Fruit fly (Drosophila melanogaster): ENCODE results near the gene mamo.
A peak's percentile ranks its signal among the peaks of the same experiment; 100 is the strongest.

The mamo gene

DNA sequence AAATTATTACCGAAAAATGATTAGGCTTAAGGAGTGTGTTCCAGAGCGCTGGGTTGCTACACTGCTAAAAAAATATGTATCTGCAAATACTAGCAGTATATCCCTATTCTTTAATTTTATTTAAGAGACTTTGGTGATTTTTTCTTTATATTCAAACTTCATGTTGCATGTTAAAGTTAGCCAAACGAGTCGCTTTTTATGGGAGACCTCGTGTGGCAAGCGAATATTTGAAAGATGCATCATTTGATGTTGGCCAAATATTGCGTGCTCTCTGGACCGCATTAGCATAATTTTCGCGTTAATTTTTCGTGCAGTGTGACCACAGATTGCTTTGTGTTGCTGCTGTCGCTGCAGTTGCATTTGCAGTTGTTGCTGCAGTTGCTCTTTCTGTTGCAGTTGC lies 83.2 kb downstream of the mamo start:
- TF ChIP-seq Sox100B (GFP tag; optimal IDR thresholded peaks at IDR 0.05) (no peak), seq (GFP tag; IDR thresholded peaks at IDR 0.05) (no peak), ssp (GFP tag; IDR thresholded peaks at IDR 0.05) (no peak), D (optimal IDR thresholded peaks at IDR 0.05) (no peak), D (GFP tag; optimal IDR thresholded peaks at IDR 0.05) (no peak), esg (GFP tag; conservative IDR thresholded peaks at IDR 0.05) (no peak)

- TF ChIP-seq CG11504 (tag; optimal IDR thresholded peaks at IDR 0.05) (peak; percentile 86), CG18476 (GFP tag; optimal IDR thresholded peaks at IDR 0.05) (no peak), Drgx (GFP tag; IDR thresholded peaks at IDR 0.05) (peak; percentile 17; the same call in 1 of the 2 replicates)
Observed at dm6 chrX:13906009-13906769, 84.1 kb downstream of the mamo start.

- no peak for TF ChIP-seq CG17612 (GFP tag; IDR thresholded peaks at IDR 0.05)
- peak; percentile 55 for TF ChIP-seq stwl (tag; optimal IDR thresholded peaks at IDR 0.05)
- peak; percentile 38; the same call in 1 of the 2 replicates for TF ChIP-seq Drgx (GFP tag; IDR thresholded peaks at IDR 0.05)
- TF ChIP-seq CG4404 (GFP tag; IDR thresholded peaks at IDR 0.05): no peak
- no peak for TF ChIP-seq CG10979 (tag; optimal IDR thresholded peaks at IDR 0.05)
- no peak for TF ChIP-seq seq (GFP tag; IDR thresholded peaks at IDR 0.05)
- peak; percentile 7 for TF ChIP-seq Sox102F (GFP tag; optimal IDR thresholded peaks at IDR 0.05)
- no peak for TF ChIP-seq CG1233 (GFP tag; optimal IDR thresholded peaks at IDR 0.05)
Observed at dm6 chrX:13894518-13894917, 95.8 kb downstream of the mamo start.

DNA sequence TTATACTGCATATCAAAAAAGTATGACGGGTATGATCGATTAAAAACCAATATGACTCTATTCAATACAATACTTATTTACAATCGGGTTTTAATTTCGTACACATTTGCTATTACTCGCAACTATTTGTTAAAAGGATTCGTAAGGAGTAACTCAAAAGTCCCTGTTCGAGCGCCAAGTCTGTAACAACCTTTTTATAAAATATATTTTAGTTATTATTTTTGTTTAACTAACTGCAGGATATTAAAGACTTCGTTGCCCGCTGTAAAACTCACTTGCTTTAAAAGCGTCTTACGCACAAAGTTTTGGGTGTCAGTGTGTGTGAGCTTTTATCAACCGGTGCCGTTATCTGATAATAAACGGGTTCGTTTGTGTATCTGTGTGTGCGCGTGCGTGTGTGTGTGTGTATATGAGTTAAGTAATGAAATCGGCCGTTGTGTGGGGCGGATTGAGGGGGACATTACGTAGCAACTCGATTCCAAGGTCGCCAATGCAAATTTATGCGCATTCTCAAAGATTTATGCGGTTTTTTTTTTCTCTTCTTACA lies 99.4 kb downstream of the mamo start:
- no peak for TF ChIP-seq Dfd (GFP tag; optimal IDR thresholded peaks at IDR 0.05)
- TF ChIP-seq B-H1 (GFP tag; IDR thresholded peaks at IDR 0.05): peak; percentile 88
- peak; percentile 95 for TF ChIP-seq Ets65A (GFP tag)
- TF ChIP-seq CG15514 (GFP tag; optimal IDR thresholded peaks at IDR 0.05): peak; percentile 83
- TF ChIP-seq emc (GFP tag; optimal IDR thresholded peaks at IDR 0.05): peak; percentile 54
- peak; percentile 79 for TF ChIP-seq CG7987 (GFP tag; optimal IDR thresholded peaks at IDR 0.05)
- TF ChIP-seq pb (GFP tag; optimal IDR thresholded peaks at IDR 0.05): peak; percentile 32
- no peak for TF ChIP-seq pfk (GFP tag; optimal IDR thresholded peaks at IDR 0.05)
- no peak for TF ChIP-seq hth (optimal IDR thresholded peaks at IDR 0.05)
- TF ChIP-seq CG9876 (GFP tag; optimal IDR thresholded peaks at IDR 0.05): peak; percentile 51
- TF ChIP-seq stc (GFP tag; IDR thresholded peaks at IDR 0.05): peak; percentile 83
- no peak for TF ChIP-seq CG6683 (GFP tag; optimal IDR thresholded peaks at IDR 0.05)
- no peak for TF ChIP-seq Sin3A (optimal IDR thresholded peaks at IDR 0.05)
- TF ChIP-seq slbo (GFP tag; IDR thresholded peaks at IDR 0.05): peak; percentile 94
- TF ChIP-seq crol (GFP tag; IDR thresholded peaks at IDR 0.05): peak; percentile 53
- TF ChIP-seq CoRest (tag; optimal IDR thresholded peaks at IDR 0.05): peak; percentile 96
- no peak for TF ChIP-seq hkb (optimal IDR thresholded peaks at IDR 0.05)
- TF ChIP-seq hkb (GFP tag; IDR thresholded peaks at IDR 0.05): peak; percentile 84
- peak; percentile 83 for TF ChIP-seq wor (GFP tag; IDR thresholded peaks at IDR 0.05)
- TF ChIP-seq mam (GFP tag; optimal IDR thresholded peaks at IDR 0.05): peak; percentile 87
- peak; percentile 77 for TF ChIP-seq Camta (GFP tag; optimal IDR thresholded peaks at IDR 0.05)
- TF ChIP-seq CG6813 (GFP tag; optimal IDR thresholded peaks at IDR 0.05): peak; percentile 74
- TF ChIP-seq CG1529 (GFP tag; optimal IDR thresholded peaks at IDR 0.05): peak; percentile 74
- TF ChIP-seq Aef1 (GFP tag; IDR thresholded peaks at IDR 0.05): peak; percentile 91
- TF ChIP-seq vvl (GFP tag; IDR thresholded peaks at IDR 0.05): peak; percentile 63
- peak; percentile 77 for TF ChIP-seq CG17802 (tag; optimal IDR thresholded peaks at IDR 0.05)
- peak; percentile 72 for TF ChIP-seq CG10267 (tag; optimal IDR thresholded peaks at IDR 0.05)
- TF ChIP-seq CG15269 (tag; optimal IDR thresholded peaks at IDR 0.05): peak; percentile 94
- TF ChIP-seq CG6765 (GFP tag; optimal IDR thresholded peaks at IDR 0.05): peak; percentile 70
- peak; percentile 55 for TF ChIP-seq CG2875 (GFP tag; optimal IDR thresholded peaks at IDR 0.05)
- TF ChIP-seq CG18011 (GFP tag; optimal IDR thresholded peaks at IDR 0.05): peak; percentile 69

Measured in whole organism, embryonic.